Worm (Caenorhabditis elegans): ENCODE measurements around the gene C10C5.4.

The C10C5.4 gene

DNA sequence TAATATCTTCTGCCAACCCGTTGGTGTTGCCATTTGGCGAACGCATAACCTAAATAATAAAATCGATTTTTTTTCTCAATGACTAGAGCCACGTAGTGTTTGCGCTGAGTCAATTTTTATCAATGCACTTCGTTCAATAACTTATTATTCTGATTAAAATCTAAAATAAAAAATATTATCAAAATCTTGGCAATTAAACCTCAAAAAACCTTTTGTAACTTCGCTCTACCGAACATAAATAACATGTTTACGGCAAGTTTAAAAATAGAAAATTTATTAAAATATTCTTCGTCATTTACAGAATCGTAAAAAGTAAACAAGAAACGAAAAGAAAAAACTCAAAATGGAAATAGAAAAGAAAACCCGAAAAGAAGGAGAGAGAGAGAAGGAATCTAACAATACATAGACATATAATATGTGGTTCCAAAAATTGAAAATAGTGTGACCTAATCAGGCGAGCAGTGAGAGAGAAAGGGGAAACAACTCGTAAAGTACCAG, 35.2 kb upstream of the C10C5.4 start, which contains the start of gene pigc-1:
Gene pigc-1, minus strand, starts transcription at position 51 of the 498 bp plus-strand sequence.
- TF ChIP-seq C34F6.9 (tag; optimal IDR thresholded peaks at IDR 0.05) (peak; percentile 44), Y55F3AM.14 (GFP tag; optimal IDR thresholded peaks at IDR 0.05) (no peak), fos-1 (tag; optimal IDR thresholded peaks at IDR 0.05) (peak; percentile 20), F13H6.1 (tag; optimal IDR thresholded peaks at IDR 0.05) (no peak), sma-3 (GFP tag; optimal IDR thresholded peaks at IDR 0.05) (no peak), snpc-4 (tag; optimal IDR thresholded peaks at IDR 0.05) (no peak), elt-1 (tag; optimal IDR thresholded peaks at IDR 0.05) (no peak)

DNA sequence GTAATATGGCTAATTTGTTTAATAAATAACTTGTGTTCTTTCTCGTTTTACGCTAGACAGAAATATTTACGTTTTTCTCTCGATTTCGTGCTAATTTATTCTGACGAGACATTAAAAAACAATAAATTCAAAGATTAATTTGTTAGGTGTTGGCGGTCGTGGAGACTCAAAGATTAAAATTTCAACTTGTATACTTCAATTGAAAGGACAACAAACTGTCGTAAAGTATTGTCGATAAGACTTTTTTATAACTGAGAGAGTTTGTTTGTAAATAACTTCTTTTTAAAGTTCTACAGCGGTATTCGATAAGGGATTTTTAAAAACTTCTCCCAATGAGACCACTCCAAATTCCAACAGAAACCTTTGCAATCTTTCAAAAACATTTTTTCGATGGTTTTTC, 24.6 kb upstream of the C10C5.4 start:
- TF ChIP-seq gmeb-1 (tag; optimal IDR thresholded peaks at IDR 0.05) (no peak), nhr-77 (tag; optimal IDR thresholded peaks at IDR 0.05) (no peak), nhr-11 (tag; optimal IDR thresholded peaks at IDR 0.05) (no peak), ZK546.5 (tag; optimal IDR thresholded peaks at IDR 0.05) (no peak), nhr-237 (tag; optimal IDR thresholded peaks at IDR 0.05) (no peak), nhr-21 (tag; optimal IDR thresholded peaks at IDR 0.05) (no peak)

DNA sequence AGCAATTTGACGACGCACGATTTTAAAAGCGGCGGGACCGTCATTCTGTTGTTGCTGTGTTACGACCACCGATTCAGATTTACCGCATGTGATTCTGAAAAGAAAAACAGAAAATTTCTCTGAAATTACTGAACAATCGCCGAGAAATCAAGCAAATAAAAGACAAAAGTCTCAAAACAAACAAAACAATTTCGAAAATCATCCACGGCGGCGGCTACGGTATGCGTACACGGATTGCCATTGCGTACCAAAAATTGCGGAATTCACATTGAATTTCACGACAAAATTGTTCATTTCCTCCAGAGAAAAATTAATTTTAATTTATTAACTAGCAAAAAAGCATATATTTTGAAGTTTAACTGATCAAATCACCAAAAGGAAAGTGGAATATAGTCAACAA, 11.9 kb upstream of the C10C5.4 start, which contains the start of gene pezo-1:
Gene pezo-1, minus strand, starts transcription at position 101 of the 400 bp plus-strand sequence.
- TF ChIP-seq lsy-2 (tag; optimal IDR thresholded peaks at IDR 0.05) (peak in 1 of 2 experiments; percentile 34), nhr-10 (tag; optimal IDR thresholded peaks at IDR 0.05) (no peak), aly-2 (tag; optimal IDR thresholded peaks at IDR 0.05) (no peak)

DNA sequence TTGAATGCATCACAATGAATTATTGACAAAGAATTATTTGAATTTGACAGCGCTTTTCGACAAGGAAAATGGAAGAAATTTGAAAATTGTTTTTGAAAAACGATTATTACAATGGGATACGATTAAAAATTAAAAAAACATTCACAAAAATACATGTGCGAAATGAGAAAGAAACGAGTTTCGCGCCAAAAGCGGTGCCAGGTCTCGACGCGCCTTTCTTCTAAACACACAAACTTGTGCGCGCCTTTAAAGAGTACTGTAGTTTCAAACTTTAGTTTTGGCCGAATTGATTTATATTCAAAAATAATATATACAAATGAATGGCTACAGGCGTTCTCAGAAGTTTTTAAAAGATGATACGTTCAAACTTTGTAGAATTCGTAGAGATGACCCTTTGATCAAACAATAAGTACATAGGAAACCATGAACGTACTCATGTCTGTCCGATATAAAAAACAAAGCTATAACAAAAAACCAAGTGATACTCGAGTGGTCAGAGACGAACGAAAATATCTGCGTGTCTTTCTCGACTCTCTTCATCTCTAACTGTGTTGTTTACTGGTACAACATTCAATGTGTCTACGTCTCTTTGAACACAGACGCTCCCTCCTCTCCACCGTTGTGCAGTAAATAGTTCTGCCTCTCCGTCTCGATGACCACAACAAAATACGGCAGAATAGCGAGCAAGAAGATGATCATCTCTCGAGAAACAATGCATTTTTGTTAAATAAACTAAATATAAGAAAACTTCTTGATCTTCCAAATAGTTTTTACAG, 10.3 kb upstream of the C10C5.4 start:
- no peak for TF ChIP-seq lin-11 (tag; optimal IDR thresholded peaks at IDR 0.05)
- TF ChIP-seq ZK546.5 (tag; optimal IDR thresholded peaks at IDR 0.05): no peak
- TF ChIP-seq nhr-25 (tag; optimal IDR thresholded peaks at IDR 0.05): no peak
- TF ChIP-seq ceh-16 (tag; optimal IDR thresholded peaks at IDR 0.05): no peak
- no peak for TF ChIP-seq ceh-82 (tag; optimal IDR thresholded peaks at IDR 0.05)
- no peak for TF ChIP-seq unc-62 (GFP tag; optimal IDR thresholded peaks at IDR 0.05)
- no peak for TF ChIP-seq aly-2 (tag; optimal IDR thresholded peaks at IDR 0.05)
- TF ChIP-seq egl-27 (tag; optimal IDR thresholded peaks at IDR 0.05): peak; percentile 12
- no peak for TF ChIP-seq ztf-1 (GFP tag; conservative IDR thresholded peaks at IDR 0.05)
- TF ChIP-seq nhr-11 (tag; optimal IDR thresholded peaks at IDR 0.05): no peak
- TF ChIP-seq dmd-4 (tag; optimal IDR thresholded peaks at IDR 0.05): no peak
- TF ChIP-seq nhr-6 (tag; optimal IDR thresholded peaks at IDR 0.05): no peak
- TF ChIP-seq nhr-23 (tag; optimal IDR thresholded peaks at IDR 0.05): no peak
- TF ChIP-seq mbf-1 (tag; optimal IDR thresholded peaks at IDR 0.05): no peak
- no peak for TF ChIP-seq mdl-1 (tag; optimal IDR thresholded peaks at IDR 0.05)
- no peak for TF ChIP-seq nhr-237 (tag; optimal IDR thresholded peaks at IDR 0.05)
- TF ChIP-seq lin-39 (tag; optimal IDR thresholded peaks at IDR 0.05): no peak
- TF ChIP-seq R02D3.7 (tag; optimal IDR thresholded peaks at IDR 0.05): no peak
- peak; percentile 15 for TF ChIP-seq unc-55 (GFP tag; optimal IDR thresholded peaks at IDR 0.05)
- TF ChIP-seq ama-1 (optimal IDR thresholded peaks at IDR 0.05): no peak
- TF ChIP-seq ztf-11 (tag; optimal IDR thresholded peaks at IDR 0.05): no peak
- peak; percentile 1 for TF ChIP-seq C34F6.9 (tag; optimal IDR thresholded peaks at IDR 0.05)
- TF ChIP-seq Y55F3AM.14 (GFP tag; optimal IDR thresholded peaks at IDR 0.05): no peak
- TF ChIP-seq F13H6.1 (tag; optimal IDR thresholded peaks at IDR 0.05): peak; percentile 17
- no peak for TF ChIP-seq lin-13 (GFP tag; optimal IDR thresholded peaks at IDR 0.05)
- TF ChIP-seq nhr-12 (tag; optimal IDR thresholded peaks at IDR 0.05): no peak
- TF ChIP-seq blmp-1 (tag; optimal IDR thresholded peaks at IDR 0.05; ENCODE audit: insufficient read depth): no peak
- TF ChIP-seq nhr-21 (tag; optimal IDR thresholded peaks at IDR 0.05): no peak
- no peak for TF ChIP-seq mab-5 (tag; optimal IDR thresholded peaks at IDR 0.05)
- TF ChIP-seq sem-4 (tag; optimal IDR thresholded peaks at IDR 0.05): no peak
- no peak for TF ChIP-seq sma-3 (GFP tag; optimal IDR thresholded peaks at IDR 0.05)
- peak; percentile 43 for TF ChIP-seq sma-9 (GFP tag; optimal IDR thresholded peaks at IDR 0.05)
- TF ChIP-seq sma-9 (tag; optimal IDR thresholded peaks at IDR 0.05): no peak
- no peak for TF ChIP-seq elt-1 (tag; optimal IDR thresholded peaks at IDR 0.05)
- TF ChIP-seq nhr-129 (tag; optimal IDR thresholded peaks at IDR 0.05): peak; percentile 60
- no peak for TF ChIP-seq elt-3 (tag; optimal IDR thresholded peaks at IDR 0.05)
- TF ChIP-seq ztf-4 (tag; optimal IDR thresholded peaks at IDR 0.05): no peak
- TF ChIP-seq skn-1 (tag; optimal IDR thresholded peaks at IDR 0.05): no peak
- TF ChIP-seq unc-39 (tag; optimal IDR thresholded peaks at IDR 0.05): no peak
- TF ChIP-seq nhr-77 (tag; optimal IDR thresholded peaks at IDR 0.05): no peak
- no peak for TF ChIP-seq crh-2 (tag; optimal IDR thresholded peaks at IDR 0.05)
